Worm (Caenorhabditis elegans) whole organism, L3 larva: ENCODE data around the gene dnc-2.

Experiments
- R02D3.7 ChIP-seq: fragments of 150-350 bp; optimal IDR thresholded peaks from 2 replicates; lab custom pipeline; 2014; ENCODE audit warnings: missing biosample characterization, missing genetic modification characterization
- ZK546.5 ChIP-seq: sonication (generic microtip); optimal IDR thresholded peaks from 2 replicates; lab custom pipeline; 2017; ENCODE audit warnings: missing biosample characterization, missing genetic modification characterization
- ama-1 ChIP-seq: fragments of 150-350 bp; optimal IDR thresholded peaks from 2 replicates; lab custom pipeline; 2018
- ceh-28 ChIP-seq: fragments of 150-350 bp; optimal IDR thresholded peaks from 2 replicates; lab custom pipeline; 2014; ENCODE audit warnings: missing biosample characterization, missing genetic modification reagents, missing genetic modification characterization
- ceh-82 ChIP-seq: fragments of 150-350 bp; optimal IDR thresholded peaks from 2 replicates; lab custom pipeline; 2014; ENCODE audit warnings: missing biosample characterization, missing genetic modification characterization
- ceh-9 ChIP-seq: sonication (generic microtip); optimal IDR thresholded peaks from 2 replicates; lab custom pipeline; 2018; ENCODE audit warnings: missing biosample characterization, missing genetic modification characterization
- egl-27 ChIP-seq: sonication (generic microtip); optimal IDR thresholded peaks from 4 replicates; lab custom pipeline; 2017; ENCODE audit warnings: missing biosample characterization, missing genetic modification reagents, missing genetic modification characterization
- egl-5 ChIP-seq: fragments of 150-350 bp; optimal IDR thresholded peaks from 2 replicates; lab custom pipeline; 2017; ENCODE audit warnings: missing biosample characterization, missing genetic modification reagents, missing genetic modification characterization, inconsistent platforms
- elt-1 ChIP-seq: fragments of 150-350 bp; optimal IDR thresholded peaks from 2 replicates; lab custom pipeline; 2014; ENCODE audit warnings: missing biosample characterization, missing genetic modification characterization
- elt-2 ChIP-seq: sonication (generic microtip); optimal IDR thresholded peaks from 2 replicates; lab custom pipeline; 2016; ENCODE audit warnings: missing genetic modification reagents, mild to moderate bottlenecking, missing genetic modification characterization, missing compliant biosample characterization
- elt-3 ChIP-seq, 3 experiments: fragments of 150-350 bp in 1 of 3; sonication (generic microtip) in 2 of 3; optimal IDR thresholded peaks; 2 replicates in 2 of 3; 4 replicates in 1 of 3; lab custom pipeline; 2014 to 2017; ENCODE audit warnings: missing biosample characterization in 3 of 3, missing genetic modification characterization in 3 of 3
- eor-1 ChIP-seq, 2 experiments: fragments of 150-350 bp; optimal IDR thresholded peaks; 2 replicates each; lab custom pipeline; 2014 to 2018; ENCODE audit warnings: missing biosample characterization in 2 of 2, missing genetic modification characterization in 2 of 2
- fkh-10 ChIP-seq: sonication (generic microtip); optimal IDR thresholded peaks from 2 replicates; lab custom pipeline; 2017; ENCODE audit warnings: missing biosample characterization, missing genetic modification reagents, missing genetic modification characterization
- fkh-2 ChIP-seq: fragments of 150-350 bp; optimal IDR thresholded peaks from 2 replicates; lab custom pipeline; 2014; ENCODE audit warnings: missing biosample characterization, missing genetic modification reagents, missing genetic modification characterization
- fos-1 ChIP-seq: fragments of 150-350 bp; optimal IDR thresholded peaks from 2 replicates; lab custom pipeline; 2014; ENCODE audit warnings: missing biosample characterization, missing genetic modification characterization
- hmg-11 ChIP-seq: sonication (generic microtip); optimal IDR thresholded peaks from 2 replicates; lab custom pipeline; 2016; ENCODE audit warnings: missing genetic modification characterization, missing compliant biosample characterization
- jun-1 ChIP-seq: fragments of 150-350 bp; optimal IDR thresholded peaks from 2 replicates; lab custom pipeline; 2014; ENCODE audit warnings: missing biosample characterization, missing genetic modification reagents, missing genetic modification characterization
- lin-15B ChIP-seq: fragments of 150-350 bp; optimal IDR thresholded peaks from 2 replicates; lab custom pipeline; 2014; ENCODE audit warnings: missing biosample characterization, missing genetic modification characterization
- lin-39 ChIP-seq: fragments of 150-350 bp; optimal IDR thresholded peaks from 2 replicates; lab custom pipeline; 2018; ENCODE audit warnings: missing biosample characterization, missing genetic modification reagents, missing genetic modification characterization
- mml-1 ChIP-seq: fragments of 150-350 bp; sonication (generic microtip); optimal IDR thresholded peaks from 3 replicates; lab custom pipeline; 2014; ENCODE audit warnings: missing biosample characterization, missing genetic modification characterization
- nfya-1 ChIP-seq: sonication (generic microtip); optimal IDR thresholded peaks from 2 replicates; lab custom pipeline; 2017; ENCODE audit warnings: missing genetic modification characterization, mild to moderate bottlenecking, missing compliant biosample characterization, antibody characterized with exemption, moderate library complexity; ENCODE audit not compliant: insufficient read depth
- nhr-11 ChIP-seq: fragments of 150-350 bp; optimal IDR thresholded peaks from 2 replicates; lab custom pipeline; 2014; ENCODE audit warnings: missing biosample characterization, missing genetic modification characterization
- nhr-12 ChIP-seq: fragments of 150-350 bp; optimal IDR thresholded peaks from 2 replicates; lab custom pipeline; 2014; ENCODE audit warnings: missing biosample characterization, missing genetic modification characterization
- nhr-23 ChIP-seq: fragments of 150-350 bp; optimal IDR thresholded peaks from 2 replicates; lab custom pipeline; 2014; ENCODE audit warnings: missing biosample characterization, missing genetic modification reagents, missing genetic modification characterization
- nhr-237 ChIP-seq: fragments of 150-350 bp; optimal IDR thresholded peaks from 2 replicates; lab custom pipeline; 2014; ENCODE audit warnings: missing biosample characterization, missing genetic modification characterization
- nhr-25 ChIP-seq: sonication (generic microtip); optimal IDR thresholded peaks from 2 replicates; lab custom pipeline; 2017; ENCODE audit warnings: missing biosample characterization, missing genetic modification characterization
- nhr-28 ChIP-seq: fragments of 150-350 bp; optimal IDR thresholded peaks from 2 replicates; lab custom pipeline; 2014; ENCODE audit warnings: missing biosample characterization, missing genetic modification characterization
- nhr-43 ChIP-seq: sonication (generic microtip); optimal IDR thresholded peaks from 2 replicates; lab custom pipeline; 2016; ENCODE audit warnings: mild to moderate bottlenecking, missing genetic modification characterization, missing compliant biosample characterization; ENCODE audit not compliant: poor library complexity, severe bottlenecking
- nhr-67 ChIP-seq: fragments of 150-350 bp; optimal IDR thresholded peaks from 2 replicates; lab custom pipeline; 2014; ENCODE audit warnings: missing biosample characterization, missing genetic modification characterization
- nhr-76 ChIP-seq: fragments of 150-350 bp; sonication (generic microtip); optimal IDR thresholded peaks from 5 replicates; lab custom pipeline; 2014; ENCODE audit warnings: missing biosample characterization, missing genetic modification characterization
- nhr-77 ChIP-seq: fragments of 150-350 bp; optimal IDR thresholded peaks from 2 replicates; lab custom pipeline; 2014; ENCODE audit warnings: missing biosample characterization, missing genetic modification characterization
- pha-4 ChIP-seq: fragments of 150-350 bp; optimal IDR thresholded peaks from 2 replicates; lab custom pipeline; 2014; ENCODE audit warnings: missing biosample characterization, missing genetic modification reagents, missing genetic modification characterization
- pqm-1 ChIP-seq: fragments of 150-350 bp; optimal IDR thresholded peaks from 2 replicates; lab custom pipeline; 2017; ENCODE audit warnings: missing biosample characterization, missing genetic modification characterization, inconsistent platforms
- skn-1 ChIP-seq: fragments of 150-350 bp; optimal IDR thresholded peaks from 2 replicates; lab custom pipeline; 2014; ENCODE audit warnings: missing biosample characterization, missing genetic modification characterization
- unc-39 ChIP-seq: sonication (generic microtip); optimal IDR thresholded peaks from 4 replicates; lab custom pipeline; 2017; ENCODE audit warnings: missing biosample characterization, missing genetic modification characterization
- unc-62 ChIP-seq: fragments of 150-350 bp; sonication (generic microtip); optimal IDR thresholded peaks from 4 replicates; lab custom pipeline; 2014; ENCODE audit warnings: missing biosample characterization, missing genetic modification reagents, missing genetic modification characterization
- zag-1 ChIP-seq: fragments of 150-350 bp; optimal IDR thresholded peaks from 2 replicates; lab custom pipeline; 2014; ENCODE audit warnings: missing biosample characterization, missing genetic modification characterization
- ztf-11 ChIP-seq: fragments of 150-350 bp; optimal IDR thresholded peaks from 2 replicates; lab custom pipeline; 2014; ENCODE audit warnings: missing biosample characterization, missing genetic modification characterization
- ztf-4 ChIP-seq: fragments of 150-350 bp; optimal IDR thresholded peaks from 2 replicates; lab custom pipeline; 2014; ENCODE audit warnings: missing biosample characterization, missing genetic modification characterization

Gene dnc-2

DNA sequence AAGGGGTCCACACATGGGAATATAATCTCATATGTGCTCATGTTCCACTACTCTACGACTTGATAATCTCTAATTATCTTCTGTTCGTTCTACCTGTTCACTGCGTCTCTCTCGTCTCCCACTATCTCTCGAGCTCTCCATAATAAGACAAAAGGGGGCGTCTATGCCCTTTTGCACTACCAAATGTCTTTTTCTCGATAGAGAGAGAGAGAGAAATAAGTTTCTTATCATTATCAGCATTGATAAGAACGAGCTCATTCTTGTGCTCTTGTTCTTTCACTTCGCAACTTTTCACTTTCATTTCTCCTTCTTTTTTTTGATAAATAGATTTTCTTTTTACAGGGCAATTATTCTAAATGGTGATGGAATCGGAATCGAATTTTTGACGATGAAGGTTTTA is 9.6 kb downstream of the dnc-2 start:
- TF ChIP-seq pha-4 (tag; lab: Kevin White, UChicago) (peak; percentile 38), elt-2 (peak; percentile 87), nhr-67 (tag; lab: Kevin White, UChicago) (no peak), skn-1 (peak; percentile 4), pqm-1 (peak; percentile 40)

DNA sequence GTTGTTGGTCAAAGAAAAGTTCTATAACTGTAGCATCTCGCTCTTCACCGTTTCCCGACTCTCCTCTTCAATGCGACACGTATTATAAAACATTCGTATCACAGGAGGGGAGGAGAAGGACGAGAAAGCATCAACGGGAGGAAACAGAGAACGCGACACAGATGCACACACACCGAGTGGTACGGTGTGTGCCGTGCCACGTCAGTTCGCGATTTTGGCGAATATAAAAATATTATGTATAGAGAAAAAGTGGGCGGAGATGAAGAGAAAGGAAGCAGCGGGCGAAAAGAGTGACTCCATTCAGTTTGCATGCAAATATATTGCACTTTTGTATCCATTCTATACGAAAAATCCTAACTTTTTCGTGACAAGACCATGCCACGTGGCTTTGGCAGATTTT is 10.8 kb downstream of the dnc-2 start:
- peak; percentile 72 for TF ChIP-seq nfya-1 (tag; lab: Kevin White, UChicago)
- TF ChIP-seq nhr-77 (tag; lab: Kevin White, UChicago): no peak
- TF ChIP-seq ama-1 (lab: Kevin White, UChicago): no peak
- TF ChIP-seq egl-27 (tag; lab: Kevin White, UChicago): no peak
- no peak for TF ChIP-seq elt-1 (tag; lab: Kevin White, UChicago)
- TF ChIP-seq ceh-82 (tag; lab: Kevin White, UChicago): no peak
- TF ChIP-seq zag-1 (tag; lab: Kevin White, UChicago): no peak
- TF ChIP-seq jun-1 (tag; lab: Kevin White, UChicago): no peak
- TF ChIP-seq ztf-11 (tag; lab: Kevin White, UChicago): no peak
- TF ChIP-seq elt-2: peak; percentile 77
- peak; percentile 12 for TF ChIP-seq pha-4 (tag; lab: Kevin White, UChicago)
- TF ChIP-seq unc-62 (GFP tag; lab: Kevin White, UChicago): no peak
- peak; percentile 48 for TF ChIP-seq pqm-1
- TF ChIP-seq mml-1 (tag; lab: Kevin White, UChicago): no peak
- TF ChIP-seq nhr-76 (tag; lab: Kevin White, UChicago): no peak
- no peak for TF ChIP-seq R02D3.7
- TF ChIP-seq lin-39 (tag; lab: Kevin White, UChicago): no peak
- no peak for TF ChIP-seq eor-1 (tag; optimal IDR thresholded peaks at IDR 0.05; lab: Kevin White, UChicago)

DNA sequence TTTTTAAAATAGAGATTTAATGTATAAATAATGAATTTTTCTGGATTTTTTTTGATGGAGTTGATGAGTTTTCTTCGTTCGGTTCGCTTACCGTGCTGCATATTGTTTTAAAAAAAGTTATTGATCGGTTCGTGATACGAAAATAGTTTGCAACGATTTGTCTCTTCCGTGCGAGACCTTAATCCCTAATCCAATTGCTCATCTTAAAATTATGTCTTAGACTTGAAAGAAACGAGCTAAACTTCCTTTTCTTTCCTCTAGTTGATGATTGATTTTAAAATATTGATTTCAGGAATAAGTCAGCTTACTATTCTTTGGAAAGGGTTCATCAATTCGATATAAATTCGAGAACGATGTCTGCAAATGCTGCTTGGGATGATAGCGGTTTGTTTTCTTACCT is 17.1 kb downstream of the dnc-2 start, which contains the start of gene C28H8.3:
C28H8.3 (plus strand) TSS at position 293 of the 400 bp plus-strand sequence.
- peak; percentile 27 for TF ChIP-seq ama-1 (lab: Kevin White, UChicago)
- TF ChIP-seq fkh-10 (GFP tag; lab: Kevin White, UChicago): no peak
- peak; percentile 1 for TF ChIP-seq ceh-28 (tag; lab: Kevin White, UChicago)
- no peak for TF ChIP-seq lin-15B (tag; lab: Kevin White, UChicago)
- no peak for TF ChIP-seq egl-5 (tag; lab: Kevin White, UChicago)
- TF ChIP-seq nhr-25: no peak
- TF ChIP-seq pha-4 (tag; lab: Kevin White, UChicago): no peak
- no peak for TF ChIP-seq nhr-12

DNA sequence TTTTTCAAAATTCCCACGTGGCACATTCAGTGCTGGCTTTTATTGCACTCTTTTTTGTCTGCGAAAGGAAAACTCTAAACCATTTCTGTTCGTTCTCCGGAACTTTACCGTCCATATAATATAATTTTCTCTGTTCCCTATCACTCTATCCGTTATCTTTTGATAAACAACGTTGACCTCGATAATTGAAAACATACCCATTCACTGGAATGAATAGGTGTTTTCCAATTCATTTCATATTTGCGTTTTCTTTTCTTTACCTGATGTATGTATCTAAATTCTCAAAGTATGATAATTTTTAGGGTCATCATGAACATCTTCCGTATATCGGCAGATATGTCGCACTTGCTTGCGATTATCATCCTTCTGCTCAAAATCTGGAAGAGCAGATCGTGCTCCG is 18.8 kb downstream of the dnc-2 start, which contains the start of gene erd-2.2:
erd-2.2 (plus strand) TSS at position 301 of the 400 bp plus-strand sequence.
- TF ChIP-seq egl-27 (tag; lab: Kevin White, UChicago) (no peak), ztf-4 (tag; lab: Kevin White, UChicago) (no peak), nfya-1 (tag; lab: Kevin White, UChicago) (no peak), nhr-28 (tag; lab: Kevin White, UChicago) (no peak), unc-39 (tag; lab: Kevin White, UChicago) (no peak), mml-1 (tag; lab: Kevin White, UChicago) (no peak), nhr-12 (no peak), ceh-28 (tag; lab: Kevin White, UChicago) (no peak), nhr-25 (no peak), elt-1 (tag; lab: Kevin White, UChicago) (no peak), nhr-237 (tag; lab: Kevin White, UChicago) (no peak), ZK546.5 (tag; lab: Kevin White, UChicago) (no peak)

DNA sequence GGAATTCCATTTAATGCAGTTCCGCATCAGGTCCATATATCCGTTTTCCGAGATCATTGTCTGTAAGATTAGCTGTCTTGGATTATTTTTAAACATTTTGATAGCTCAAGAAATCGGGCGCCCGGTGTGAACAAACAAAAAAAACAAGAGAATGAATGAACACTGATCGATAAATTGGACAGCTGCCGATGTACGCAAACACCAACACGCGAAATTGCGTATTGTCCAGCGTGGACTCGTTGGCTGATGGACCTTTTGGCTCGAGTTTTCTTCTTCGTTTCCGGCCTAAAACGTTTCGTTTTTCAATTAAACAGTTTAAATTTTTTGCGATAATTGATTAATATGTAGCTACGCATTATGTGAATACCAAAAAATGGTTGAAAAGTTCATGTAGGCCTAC is 19.5 kb downstream of the dnc-2 start, which contains the start of gene dpff-1:
dpff-1 (minus strand) TSS at position 288 of the 400 bp plus-strand sequence.
- TF ChIP-seq nhr-11 (tag; lab: Kevin White, UChicago) (no peak), hmg-11 (peak; percentile 61), ZK546.5 (tag; lab: Kevin White, UChicago) (no peak), unc-39 (tag; lab: Kevin White, UChicago) (no peak), nhr-28 (tag; lab: Kevin White, UChicago) (no peak), fos-1 (tag; lab: Kevin White, UChicago) (no peak), egl-5 (tag; lab: Kevin White, UChicago) (no peak), unc-62 (GFP tag; lab: Kevin White, UChicago) (no peak), elt-1 (tag; lab: Kevin White, UChicago) (no peak), elt-3 (tag; optimal IDR thresholded peaks at IDR 0.05; lab: Kevin White, UChicago) (no peak), ceh-9 (tag; lab: Kevin White, UChicago) (no peak), nfya-1 (tag; lab: Kevin White, UChicago) (peak; percentile 52), nhr-67 (tag; lab: Kevin White, UChicago) (no peak), nhr-25 (no peak), fkh-2 (tag; lab: Kevin White, UChicago) (no peak), pha-4 (tag; lab: Kevin White, UChicago) (peak; percentile 13), ceh-28 (tag; lab: Kevin White, UChicago) (peak; percentile 54), nhr-12 (no peak), nhr-23 (peak; percentile 10), skn-1 (no peak), nhr-43 (no peak), ztf-11 (tag; lab: Kevin White, UChicago) (no peak), nhr-76 (tag; lab: Kevin White, UChicago) (no peak), mml-1 (tag; lab: Kevin White, UChicago) (no peak), ceh-82 (tag; lab: Kevin White, UChicago) (no peak), egl-27 (tag; lab: Kevin White, UChicago) (no peak), elt-2 (no peak), ztf-4 (tag; lab: Kevin White, UChicago) (no peak), pqm-1 (no peak)
